Worm (Caenorhabditis elegans) whole organism, L1 larva: Measurements from ENCODE around the gene F14B8.5.

Experiments
- dsc-1 ChIP-seq: sonication (generic microtip); optimal IDR thresholded peaks from 2 replicates; lab custom pipeline; 2016; ENCODE audit warnings: mild to moderate bottlenecking, missing genetic modification characterization, missing compliant biosample characterization
- lin-13 ChIP-seq: fragments of 150-350 bp; optimal IDR thresholded peaks from 2 replicates; lab custom pipeline; 2014; ENCODE audit warnings: missing biosample characterization, missing genetic modification reagents, missing genetic modification characterization
- nhr-71 ChIP-seq: sonication (generic microtip); optimal IDR thresholded peaks from 2 replicates; lab custom pipeline; 2016; ENCODE audit warnings: mild to moderate bottlenecking, missing genetic modification characterization, moderate library complexity, missing compliant biosample characterization
- pag-3 ChIP-seq: sonication (generic microtip); optimal IDR thresholded peaks from 2 replicates; lab custom pipeline; 2017; ENCODE audit warnings: missing genetic modification characterization, mild to moderate bottlenecking, missing compliant biosample characterization, antibody characterized with exemption, borderline replicate concordance; ENCODE audit not compliant: insufficient read depth
- pax-3 ChIP-seq: fragments of 200-800 bp; sonication (Bioruptor generic); optimal IDR thresholded peaks from 2 replicates; lab custom pipeline; 2018; ENCODE audit warnings: mild to moderate bottlenecking, missing genetic modification characterization, moderate library complexity, missing compliant biosample characterization
- pqm-1 ChIP-seq: sonication (generic microtip); optimal IDR thresholded peaks from 3 replicates; lab custom pipeline; 2017; ENCODE audit warnings: missing biosample characterization, missing genetic modification characterization
- sox-4 ChIP-seq: sonication (generic microtip); optimal IDR thresholded peaks from 2 replicates; lab custom pipeline; 2016; ENCODE audit warnings: missing genetic modification characterization, missing compliant biosample characterization
- sptf-1 ChIP-seq: fragments of 150-350 bp; optimal IDR thresholded peaks from 2 replicates; lab custom pipeline; 2014; ENCODE audit warnings: missing biosample characterization, missing genetic modification characterization
- unc-62 ChIP-seq: fragments of 150-350 bp; optimal IDR thresholded peaks from 2 replicates; lab custom pipeline; 2014; ENCODE audit warnings: missing biosample characterization, missing genetic modification reagents, missing genetic modification characterization

DNA sequence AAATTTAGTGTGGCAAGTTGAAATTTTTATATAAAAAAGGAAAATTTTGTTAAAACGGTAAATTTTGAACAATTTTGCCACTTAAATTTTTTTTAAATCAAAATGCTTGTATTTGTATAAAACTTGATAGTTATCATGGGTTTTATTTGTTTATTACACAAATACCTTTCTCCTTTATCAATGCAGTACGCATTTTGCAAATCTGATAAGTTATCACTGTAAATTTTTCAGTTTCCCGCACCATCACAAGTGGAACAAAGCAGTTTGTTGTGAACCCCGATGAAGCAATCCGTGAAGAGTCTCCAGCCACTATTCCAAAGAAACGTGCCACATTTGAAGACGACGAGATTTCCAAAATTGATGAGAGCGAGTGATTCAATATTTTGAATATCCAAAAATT is 8.4 kb downstream of the F14B8.5 start:
- TF ChIP-seq pag-3 (tag; lab: Kevin White, UChicago) = no peak
- TF ChIP-seq sptf-1 = no peak
- no peak for TF ChIP-seq sox-4 (tag; lab: Kevin White, UChicago)
- TF ChIP-seq dsc-1 = no peak
- TF ChIP-seq unc-62 (GFP tag; lab: Kevin White, UChicago) = no peak
- TF ChIP-seq pax-3 (tag; lab: Kevin White, UChicago) = no peak
- TF ChIP-seq lin-13 (GFP tag; lab: Kevin White, UChicago) = no peak
- no peak for TF ChIP-seq pqm-1 (tag; lab: Kevin White, UChicago)
- TF ChIP-seq nhr-71 (tag; lab: Kevin White, UChicago) = no peak
